Worm (Caenorhabditis elegans): ENCODE measurements around the gene C17H11.2.

The C17H11.2 gene

ce11 chrX:8216957-8217356, 47.2 kb downstream of the C17H11.2 start:
- TF ChIP-seq ama-1 (optimal IDR thresholded peaks at IDR 0.05) = no peak
- no peak for TF ChIP-seq ceh-13 (GFP tag; optimal IDR thresholded peaks at IDR 0.05)
- no peak for TF ChIP-seq hnd-1 (tag; optimal IDR thresholded peaks at IDR 0.05)

- no peak for TF ChIP-seq pes-1 (GFP tag; IDR thresholded peaks at IDR 0.05)
- TF ChIP-seq B0310.2 (tag; optimal IDR thresholded peaks at IDR 0.05) = no peak
- TF ChIP-seq scrt-1 (GFP tag; IDR thresholded peaks at IDR 0.05) = no peak
- TF ChIP-seq aly-1 (tag; optimal IDR thresholded peaks at IDR 0.05) = no peak
- no peak for TF ChIP-seq hmg-4 (GFP tag; optimal IDR thresholded peaks at IDR 0.05)
- no peak for TF ChIP-seq flt-1 (GFP tag; IDR thresholded peaks at IDR 0.05)
- TF ChIP-seq ets-7 (tag; optimal IDR thresholded peaks at IDR 0.05) = no peak
- TF ChIP-seq hmbx-1 (tag; optimal IDR thresholded peaks at IDR 0.05) = no peak
- no peak for TF ChIP-seq sea-1 (GFP tag; conservative IDR thresholded peaks at IDR 0.05)
- TF ChIP-seq hnd-1 (tag; optimal IDR thresholded peaks at IDR 0.05) = no peak
- no peak for TF ChIP-seq tra-4 (tag; optimal IDR thresholded peaks at IDR 0.05)
- no peak for TF ChIP-seq ama-1 (optimal IDR thresholded peaks at IDR 0.05)
Observed at ce11 chrX:8218653-8219052, 48.9 kb downstream of the C17H11.2 start, which contains the start of gene K02A6.4. Gene K02A6.4 (minus strand): TSS chrX:8218753.

ce11 chrX:8219428-8219827, 49.7 kb downstream of the C17H11.2 start, which contains the start of gene K02A6.1:
Gene K02A6.1 (plus strand): TSS chrX:8219728.
- no peak for TF ChIP-seq scrt-1 (GFP tag; IDR thresholded peaks at IDR 0.05)
- TF ChIP-seq hnd-1 (tag; optimal IDR thresholded peaks at IDR 0.05) = no peak
- TF ChIP-seq ceh-13 (GFP tag; optimal IDR thresholded peaks at IDR 0.05) = no peak
- no peak for TF ChIP-seq sea-1 (GFP tag; conservative IDR thresholded peaks at IDR 0.05)
- no peak for TF ChIP-seq pes-1 (GFP tag; IDR thresholded peaks at IDR 0.05)
- no peak for TF ChIP-seq ama-1 (optimal IDR thresholded peaks at IDR 0.05)
- TF ChIP-seq hmbx-1 (tag; optimal IDR thresholded peaks at IDR 0.05) = no peak
- no peak for TF ChIP-seq B0310.2 (tag; optimal IDR thresholded peaks at IDR 0.05)
- no peak for TF ChIP-seq tbx-11 (GFP tag; IDR thresholded peaks at IDR 0.05)
- TF ChIP-seq hmg-4 (GFP tag; optimal IDR thresholded peaks at IDR 0.05) = no peak
- no peak for TF ChIP-seq ceh-36 (tag; optimal IDR thresholded peaks at IDR 0.05)
- no peak for TF ChIP-seq ets-7 (tag; optimal IDR thresholded peaks at IDR 0.05)
- TF ChIP-seq F13C5.2 (tag; optimal IDR thresholded peaks at IDR 0.05) = no peak
